Worm (Caenorhabditis elegans) whole organism, mixed stage, embryonic: ENCODE results near the gene him-6.

ENCODE experiments used
- ceh-43 ChIP-seq: fragments of 200-800 bp; sonication (Bioruptor generic); optimal IDR thresholded peaks from 2 replicates; lab custom pipeline; 2018; ENCODE audit warnings: mild to moderate bottlenecking, missing genetic modification characterization, moderate library complexity, missing compliant biosample characterization
- ces-1 ChIP-seq: fragments of 150-350 bp; optimal IDR thresholded peaks from 2 replicates; lab custom pipeline; 2014; ENCODE audit warnings: missing biosample characterization, missing genetic modification reagents, missing genetic modification characterization
- lsy-2 ChIP-seq: fragments of 150-350 bp; optimal IDR thresholded peaks from 2 replicates; lab custom pipeline; 2014; ENCODE audit warnings: missing biosample characterization, missing genetic modification characterization
- nhr-2 ChIP-seq: fragments of 150-350 bp; optimal IDR thresholded peaks from 2 replicates; lab custom pipeline; 2014; ENCODE audit warnings: missing biosample characterization, missing genetic modification characterization
- sptf-1 ChIP-seq: sonication (generic microtip); optimal IDR thresholded peaks from 2 replicates; lab custom pipeline; 2017; ENCODE audit warnings: mild to moderate bottlenecking, missing genetic modification characterization, moderate library complexity, missing compliant biosample characterization
- unc-39 ChIP-seq: fragments of 150-350 bp; optimal IDR thresholded peaks from 2 replicates; lab custom pipeline; 2014; ENCODE audit warnings: missing biosample characterization, missing genetic modification characterization
- zip-8 ChIP-seq: fragments of 150-350 bp; optimal IDR thresholded peaks from 2 replicates; lab custom pipeline; 2014; ENCODE audit warnings: missing biosample characterization, missing genetic modification characterization

Gene him-6

DNA sequence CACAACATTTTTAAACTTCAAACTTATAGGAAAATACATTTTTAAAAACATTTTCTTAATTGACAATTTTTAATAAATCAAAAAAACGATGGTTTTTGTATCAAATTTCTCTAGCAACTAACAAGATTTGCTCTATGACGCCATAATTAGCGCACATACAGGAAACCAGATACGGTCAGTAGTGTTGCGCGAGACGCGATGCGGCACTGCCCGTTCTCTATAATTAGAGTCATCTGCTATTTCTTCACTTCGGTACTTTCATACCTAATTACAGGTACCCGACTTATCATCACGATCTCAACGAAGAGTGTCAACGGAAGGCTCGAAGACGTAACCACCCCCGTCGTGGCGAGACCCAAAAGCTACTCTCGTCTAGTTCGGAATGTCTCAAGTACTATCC is 54.0 kb downstream of the him-6 start:
- peak; percentile 30 for TF ChIP-seq zip-8 (tag; lab: Kevin White, UChicago)
- TF ChIP-seq unc-39 (tag; lab: Kevin White, UChicago): no peak
- peak; percentile 66 for TF ChIP-seq nhr-2
- TF ChIP-seq lsy-2 (tag; lab: Kevin White, UChicago): no peak
- TF ChIP-seq sptf-1 (tag; lab: Kevin White, UChicago): no peak
- TF ChIP-seq ceh-43 (GFP tag; lab: Kevin White, UChicago): peak; percentile 39
- TF ChIP-seq ces-1 (GFP tag; lab: Kevin White, UChicago): no peak
- TF ChIP-seq, all 35 proteins: peak for 3
